Fruit fly (Drosophila melanogaster): Measurements from ENCODE around the gene CG32270.
A peak's percentile ranks its signal among the peaks of the same experiment; 100 is the strongest.

CG32270 gene

dm6 chr3L:3240597-3241367 lies 32.0 kb upstream of the CG32270 start (continued):
- TF ChIP-seq dmrt99B (tag; optimal IDR thresholded peaks at IDR 0.05) (peak; percentile 77), CG13287 (GFP tag; IDR thresholded peaks at IDR 0.05; ENCODE audit: partially characterized antibody) (no peak), Hsf (GFP tag; optimal IDR thresholded peaks at IDR 0.05) (no peak), Ssrp (tag; optimal IDR thresholded peaks at IDR 0.05) (peak; percentile 56), hkb (optimal IDR thresholded peaks at IDR 0.05) (no peak), hkb (GFP tag; IDR thresholded peaks at IDR 0.05) (0 out of 2 replicates have a peak, but pooled peaks have one; percentile 19), Chrac-16 (GFP tag; optimal IDR thresholded peaks at IDR 0.05) (no peak)

- no peak for TF ChIP-seq HmgD (GFP tag; optimal IDR thresholded peaks at IDR 0.05)
- TF ChIP-seq Taf1 (GFP tag; IDR thresholded peaks at IDR 0.05): no peak
- TF ChIP-seq YL-1 (GFP tag; optimal IDR thresholded peaks at IDR 0.05): no peak
- no peak for TF ChIP-seq CG11695 (GFP tag; IDR thresholded peaks at IDR 0.05)
- no peak for TF ChIP-seq btn (GFP tag; optimal IDR thresholded peaks at IDR 0.05)
- TF ChIP-seq corto (GFP tag; optimal IDR thresholded peaks at IDR 0.05): peak; percentile 65
- no peak for TF ChIP-seq Oaz (GFP tag; IDR thresholded peaks at IDR 0.05)
- no peak for TF ChIP-seq CG2116 (GFP tag; optimal IDR thresholded peaks at IDR 0.05)
- no peak for TF ChIP-seq peb (GFP tag; IDR thresholded peaks at IDR 0.05)
- no peak for TF ChIP-seq chn (GFP tag; optimal IDR thresholded peaks at IDR 0.05)
- no peak for TF ChIP-seq CG8478 (optimal IDR thresholded peaks at IDR 0.05)
- no peak for TF ChIP-seq maf-S (GFP tag; optimal IDR thresholded peaks at IDR 0.05)
- no peak for TF ChIP-seq CG5245 (GFP tag; optimal IDR thresholded peaks at IDR 0.05)
- TF ChIP-seq HLH54F (GFP tag; optimal IDR thresholded peaks at IDR 0.05): no peak
- no peak for TF ChIP-seq Hr78 (GFP tag; optimal IDR thresholded peaks at IDR 0.05)
- no peak for TF ChIP-seq Dip3 (GFP tag; optimal IDR thresholded peaks at IDR 0.05)
- TF ChIP-seq pita (GFP tag; optimal IDR thresholded peaks at IDR 0.05): no peak
- TF ChIP-seq tna (GFP tag; IDR thresholded peaks at IDR 0.05; ENCODE audit: partially characterized antibody): no peak
- TF ChIP-seq crp (GFP tag; optimal IDR thresholded peaks at IDR 0.05): no peak
- no peak for TF ChIP-seq CG7987 (GFP tag; optimal IDR thresholded peaks at IDR 0.05)
- no peak for TF ChIP-seq CG8924 (tag; optimal IDR thresholded peaks at IDR 0.05)
- TF ChIP-seq CG4404 (GFP tag; IDR thresholded peaks at IDR 0.05): no peak
- no peak for TF ChIP-seq Xbp1 (GFP tag; optimal IDR thresholded peaks at IDR 0.05)
- no peak for TF ChIP-seq lola (GFP tag; optimal IDR thresholded peaks at IDR 0.05)
- TF ChIP-seq CG10979 (tag; optimal IDR thresholded peaks at IDR 0.05): no peak
- no peak for TF ChIP-seq CG3065 (GFP tag; optimal IDR thresholded peaks at IDR 0.05)
- no peak for TF ChIP-seq Dek (tag; optimal IDR thresholded peaks at IDR 0.05)
- TF ChIP-seq E2f1 (GFP tag; IDR thresholded peaks at IDR 0.05): 0 out of 2 replicates have a peak, but pooled peaks have one; percentile 2
- no peak for TF ChIP-seq tgo (GFP tag; IDR thresholded peaks at IDR 0.05)
- peak; percentile 13 for TF ChIP-seq gem (tag; optimal IDR thresholded peaks at IDR 0.05)
- TF ChIP-seq her (GFP tag; optimal IDR thresholded peaks at IDR 0.05): no peak
- no peak for TF ChIP-seq Camta (GFP tag; optimal IDR thresholded peaks at IDR 0.05)
- peak; percentile 54 for TF ChIP-seq salm (tag; optimal IDR thresholded peaks at IDR 0.05)
- no peak for TF ChIP-seq otp (GFP tag; IDR thresholded peaks at IDR 0.05)
- TF ChIP-seq fd64A (GFP tag; optimal IDR thresholded peaks at IDR 0.05): no peak
- TF ChIP-seq NfI (GFP tag; optimal IDR thresholded peaks at IDR 0.05): no peak
- TF ChIP-seq bcd (GFP tag; optimal IDR thresholded peaks at IDR 0.05): no peak
- no peak for TF ChIP-seq gce (GFP tag; IDR thresholded peaks at IDR 0.05)
- no peak for TF ChIP-seq CG4328 (GFP tag; optimal IDR thresholded peaks at IDR 0.05)
- TF ChIP-seq CG14710 (tag; optimal IDR thresholded peaks at IDR 0.05): no peak
These were observed 31.2 kb upstream of the CG32270 start for dm6 chr3L:3239785-3240596.
